Worm (Caenorhabditis elegans) whole organism, L3 larva: ENCODE results near the gene F48G7.12.

Experiments used
- daf-12 ChIP-seq: fragments of 150-350 bp; optimal IDR thresholded peaks from 2 replicates; lab custom pipeline; 2014; ENCODE audit warnings: missing biosample characterization, missing genetic modification reagents, missing genetic modification characterization
- egl-27 ChIP-seq: sonication (generic microtip); optimal IDR thresholded peaks from 4 replicates; lab custom pipeline; 2017; ENCODE audit warnings: missing biosample characterization, missing genetic modification reagents, missing genetic modification characterization
- elt-3 ChIP-seq, 3 experiments: fragments of 150-350 bp in 1 of 3; sonication (generic microtip) in 2 of 3; optimal IDR thresholded peaks; 2 replicates in 2 of 3; 4 replicates in 1 of 3; lab custom pipeline; 2014 to 2017; ENCODE audit warnings: missing biosample characterization in 3 of 3, missing genetic modification characterization in 3 of 3
- fos-1 ChIP-seq: fragments of 150-350 bp; optimal IDR thresholded peaks from 2 replicates; lab custom pipeline; 2014; ENCODE audit warnings: missing biosample characterization, missing genetic modification characterization
- lin-15B ChIP-seq: fragments of 150-350 bp; optimal IDR thresholded peaks from 2 replicates; lab custom pipeline; 2014; ENCODE audit warnings: missing biosample characterization, missing genetic modification characterization
- lin-39 ChIP-seq: fragments of 150-350 bp; optimal IDR thresholded peaks from 2 replicates; lab custom pipeline; 2018; ENCODE audit warnings: missing biosample characterization, missing genetic modification reagents, missing genetic modification characterization
- nfya-1 ChIP-seq: sonication (generic microtip); optimal IDR thresholded peaks from 2 replicates; lab custom pipeline; 2017; ENCODE audit warnings: missing genetic modification characterization, mild to moderate bottlenecking, missing compliant biosample characterization, antibody characterized with exemption, moderate library complexity; ENCODE audit not compliant: insufficient read depth
- nhr-25 ChIP-seq: sonication (generic microtip); optimal IDR thresholded peaks from 2 replicates; lab custom pipeline; 2017; ENCODE audit warnings: missing biosample characterization, missing genetic modification characterization
- nhr-77 ChIP-seq: fragments of 150-350 bp; optimal IDR thresholded peaks from 2 replicates; lab custom pipeline; 2014; ENCODE audit warnings: missing biosample characterization, missing genetic modification characterization
- snpc-4 ChIP-seq: fragments of 150-350 bp; optimal IDR thresholded peaks from 2 replicates; lab custom pipeline; 2014; ENCODE audit warnings: missing biosample characterization, missing genetic modification characterization
- unc-39 ChIP-seq: sonication (generic microtip); optimal IDR thresholded peaks from 4 replicates; lab custom pipeline; 2017; ENCODE audit warnings: missing biosample characterization, missing genetic modification characterization
- unc-62 ChIP-seq: fragments of 150-350 bp; sonication (generic microtip); optimal IDR thresholded peaks from 4 replicates; lab custom pipeline; 2014; ENCODE audit warnings: missing biosample characterization, missing genetic modification reagents, missing genetic modification characterization
- ztf-11 ChIP-seq: fragments of 150-350 bp; optimal IDR thresholded peaks from 2 replicates; lab custom pipeline; 2014; ENCODE audit warnings: missing biosample characterization, missing genetic modification characterization

- TF ChIP-seq ztf-11 (tag; lab: Kevin White, UChicago), result no peak
- TF ChIP-seq egl-27 (tag; lab: Kevin White, UChicago), result no peak
- no peak for TF ChIP-seq elt-3 (tag; optimal IDR thresholded peaks at IDR 0.05; lab: Kevin White, UChicago)
- no peak for TF ChIP-seq nhr-77 (tag; lab: Kevin White, UChicago)
- TF ChIP-seq lin-39 (tag; lab: Kevin White, UChicago), result no peak
- TF ChIP-seq snpc-4 (tag; lab: Kevin White, UChicago), result no peak
- no peak for TF ChIP-seq lin-15B
- no peak for TF ChIP-seq nfya-1
- no peak for TF ChIP-seq daf-12 (tag; lab: Kevin White, UChicago)
- no peak for TF ChIP-seq unc-62 (GFP tag; lab: Kevin White, UChicago)
- no peak for TF ChIP-seq unc-39 (tag; lab: Kevin White, UChicago)
- TF ChIP-seq nhr-25 (tag; lab: Kevin White, UChicago), result no peak
- TF ChIP-seq fos-1 (tag; lab: Kevin White, UChicago), result no peak
These were observed 41.9 kb downstream of the F48G7.12 start, which contains the start of gene srlf-37 for ce11 chrV:604105-604504.
